Fruit fly (Drosophila melanogaster) whole organism, embryonic: ENCODE data around the gene GABPI.

Experiments used
- Antp ChIP-seq: fragments of 200-800 bp; sonication (Bioruptor generic); optimal IDR thresholded peaks from 3 replicates; lab custom pipeline; 2016; ENCODE audit warnings: missing biosample characterization, missing genetic modification characterization
- Awh ChIP-seq: fragments of 200-800 bp; sonication (Bioruptor generic); IDR thresholded peaks from 2 replicates; pipeline ENCODE4, ENCODE4 v1.3.6; 2022; ENCODE audit warnings: missing biosample characterization, missing genetic modification characterization
- BEAF-32 ChIP-seq: fragments of 200-800 bp; sonication (Bioruptor generic); optimal IDR thresholded peaks from 3 replicates; lab custom pipeline; 2017; ENCODE audit warnings: missing biosample characterization, missing genetic modification characterization, mild to moderate bottlenecking, moderate library complexity, missing genetic modification reagents
- CG11456 ChIP-seq: fragments of 200-800 bp; sonication (Bioruptor generic); IDR thresholded peaks from 3 replicates; pipeline ENCODE4 v1.3.6; 2022; ENCODE audit warnings: missing biosample characterization, missing genetic modification characterization
- CG13123 ChIP-seq: fragments of 200-800 bp; sonication (Bioruptor generic); optimal IDR thresholded peaks from 2 replicates; lab custom pipeline; 2016; ENCODE audit warnings: missing biosample characterization, missing genetic modification characterization
- CG13287 ChIP-seq: fragments of 200-800 bp; sonication (Bioruptor generic); IDR thresholded peaks from 2 replicates; pipeline ENCODE4 v1.3.6; 2022; ENCODE audit warnings: missing biosample characterization, missing genetic modification characterization; ENCODE audit not compliant: partially characterized antibody
- CG13894 ChIP-seq: fragments of 200-800 bp; sonication (Bioruptor generic); optimal IDR thresholded peaks from 3 replicates; lab custom pipeline; 2018; ENCODE audit warnings: missing biosample characterization, mild to moderate bottlenecking, missing genetic modification characterization, moderate library complexity
- CG16863 ChIP-seq: fragments of 200-800 bp; sonication (Bioruptor generic); optimal IDR thresholded peaks from 3 replicates; lab custom pipeline; 2016; ENCODE audit warnings: missing biosample characterization, missing genetic modification characterization
- CG17186 ChIP-seq: fragments of 200-800 bp; sonication (Bioruptor generic); optimal IDR thresholded peaks from 3 replicates; lab custom pipeline; 2017; ENCODE audit warnings: missing biosample characterization, missing genetic modification reagents, missing genetic modification characterization
- CG18011 ChIP-seq: fragments of 200-800 bp; sonication (Bioruptor generic); optimal IDR thresholded peaks from 2 replicates; lab custom pipeline; 2017; ENCODE audit warnings: missing biosample characterization, missing genetic modification characterization, mild to moderate bottlenecking, moderate library complexity, missing genotype
- CG3281 ChIP-seq: fragments of 200-800 bp; sonication (Bioruptor generic); optimal IDR thresholded peaks from 3 replicates; lab custom pipeline; 2017; ENCODE audit warnings: missing biosample characterization, mild to moderate bottlenecking, missing genetic modification characterization
- CG4854 ChIP-seq: fragments of 200-800 bp; sonication (Bioruptor generic); optimal IDR thresholded peaks from 2 replicates; lab custom pipeline; 2016; ENCODE audit warnings: missing biosample characterization, missing genetic modification characterization, inconsistent platforms
- CG7839 ChIP-seq: fragments of 200-800 bp; sonication (Bioruptor generic); optimal IDR thresholded peaks from 3 replicates; lab custom pipeline; 2018; ENCODE audit warnings: missing biosample characterization, mild to moderate bottlenecking, missing genetic modification characterization, moderate library complexity
- CG8924 ChIP-seq: fragments of 200-800 bp; optimal IDR thresholded peaks from 3 replicates; lab custom pipeline; 2019; ENCODE audit warnings: missing biosample characterization, mild to moderate bottlenecking, missing genetic modification characterization, moderate library complexity
- CG9437 ChIP-seq: fragments of 200-800 bp; sonication (Bioruptor generic); optimal IDR thresholded peaks from 2 replicates; lab custom pipeline; 2018; ENCODE audit warnings: missing biosample characterization, mild to moderate bottlenecking, missing genetic modification characterization
- Dbx ChIP-seq: fragments of 200-800 bp; sonication (Bioruptor generic); IDR thresholded peaks from 3 replicates; pipeline ENCODE4 v1.3.6; 2022; ENCODE audit warnings: missing biosample characterization, missing genetic modification characterization
- Deaf1 ChIP-seq: fragments of 200-800 bp; optimal IDR thresholded peaks from 3 replicates; lab custom pipeline; 2019; ENCODE audit warnings: missing biosample characterization, mild to moderate bottlenecking, missing genetic modification characterization, moderate library complexity
- Doc2 ChIP-seq: fragments of 200-800 bp; sonication (Bioruptor generic); IDR thresholded peaks from 2 replicates; pipeline ENCODE4 v1.3.6; 2022; ENCODE audit warnings: missing biosample characterization, missing genetic modification characterization
- Dref ChIP-seq: fragments of 200-800 bp; sonication (Bioruptor generic); IDR thresholded peaks from 2 replicates; pipeline ENCODE4 v1.3.6; 2022; ENCODE audit warnings: missing biosample characterization, missing genetic modification characterization
- Fer2 ChIP-seq: fragments of 200-800 bp; sonication (Bioruptor generic); optimal IDR thresholded peaks from 2 replicates; lab custom pipeline; 2018; ENCODE audit warnings: missing biosample characterization, mild to moderate bottlenecking, missing genetic modification characterization, moderate library complexity
- Hand ChIP-seq: fragments of 200-800 bp; sonication (Bioruptor generic); optimal IDR thresholded peaks from 2 replicates; lab custom pipeline; 2017; ENCODE audit warnings: mild to moderate bottlenecking, missing biosample characterization, missing genetic modification reagents, missing genetic modification characterization
- MBD-R2 ChIP-seq: fragments of 200-800 bp; sonication (Bioruptor generic); IDR thresholded peaks from 2 replicates; pipeline ENCODE4 v1.3.6; 2022; ENCODE audit warnings: missing biosample characterization, missing genetic modification characterization
- Med ChIP-seq: fragments of 200-800 bp; sonication (Bioruptor generic); peaks from one replicate; lab custom pipeline; 2016; ENCODE audit warnings: missing biosample characterization, missing genetic modification characterization, mild to moderate bottlenecking, inconsistent platforms, moderate library complexity
- Poxn ChIP-seq: fragments of 200-800 bp; sonication (Bioruptor generic); IDR thresholded peaks from 2 replicates; pipeline ENCODE4 v1.3.6; 2022; ENCODE audit warnings: missing biosample characterization, missing genetic modification characterization
- Rx ChIP-seq: fragments of 200-800 bp; sonication (Bioruptor generic); IDR thresholded peaks from 2 replicates; pipeline ENCODE4 v1.3.6; 2022; ENCODE audit warnings: missing biosample characterization, missing genetic modification characterization
- Scr ChIP-seq: fragments of 200-800 bp; sonication (Bioruptor generic); IDR thresholded peaks from 2 replicates; pipeline ENCODE4 v1.3.6; 2022; ENCODE audit warnings: missing biosample characterization, missing genetic modification characterization; ENCODE audit not compliant: partially characterized antibody
- Sin3A ChIP-seq: fragments of >200 bp; optimal IDR thresholded peaks from 2 replicates; lab custom pipeline; 2018
- Tbp ChIP-seq: fragments of >200 bp; optimal IDR thresholded peaks from 2 replicates; lab custom pipeline; 2018; ENCODE audit warnings: missing biosample characterization, missing genetic modification characterization
- Xrp1 ChIP-seq: fragments of 200-800 bp; sonication (Bioruptor generic); IDR thresholded peaks from 2 replicates; pipeline ENCODE4 v1.3.6; 2022; ENCODE audit warnings: missing biosample characterization, missing genetic modification characterization
- ato ChIP-seq: fragments of 200-800 bp; sonication (Bioruptor generic); IDR thresholded peaks from 2 replicates; pipeline ENCODE4 v1.3.6; 2022; ENCODE audit warnings: missing biosample characterization, missing genetic modification characterization; ENCODE audit not compliant: partially characterized antibody
- bowl ChIP-seq: fragments of 200-800 bp; sonication (Bioruptor generic); IDR thresholded peaks from 2 replicates; pipeline ENCODE4 v1.3.6; 2022; ENCODE audit warnings: missing biosample characterization, missing genetic modification characterization
- br ChIP-seq: fragments of >200 bp; optimal IDR thresholded peaks from 2 replicates; lab custom pipeline; 2017
- crc ChIP-seq: fragments of 200-800 bp; sonication (Bioruptor generic); optimal IDR thresholded peaks from 2 replicates; lab custom pipeline; 2016; ENCODE audit warnings: missing biosample characterization, missing genetic modification characterization
- croc ChIP-seq: fragments of 200-800 bp; sonication (Bioruptor generic); conservative IDR thresholded peaks from 3 replicates; pipeline ENCODE4 v1.3.6; 2022; ENCODE audit warnings: missing biosample characterization, missing genetic modification characterization
- da ChIP-seq: fragments of 200-800 bp; sonication (Bioruptor generic); optimal IDR thresholded peaks from 2 replicates; lab custom pipeline; 2016; ENCODE audit warnings: missing biosample characterization, missing genetic modification characterization
- danr ChIP-seq: fragments of 200-800 bp; sonication (Bioruptor generic); IDR thresholded peaks from 2 replicates; pipeline ENCODE4 v1.3.6; 2022; ENCODE audit warnings: missing biosample characterization, missing genetic modification characterization
- dpn ChIP-seq, 2 experiments: fragments of 200-800 bp; sonication (Bioruptor generic); optimal IDR thresholded peaks; 3 replicates each; lab custom pipeline; 2016; ENCODE audit warnings: missing biosample characterization in 2 of 2, missing genetic modification characterization in 2 of 2
- ems ChIP-seq: fragments of 200-800 bp; sonication (Bioruptor generic); optimal IDR thresholded peaks from 3 replicates; lab custom pipeline; 2016; ENCODE audit warnings: missing biosample characterization, missing genetic modification characterization
- exex ChIP-seq: fragments of 200-800 bp; sonication (Bioruptor generic); optimal IDR thresholded peaks from 4 replicates; lab custom pipeline; 2018; ENCODE audit warnings: missing biosample characterization, mild to moderate bottlenecking, missing genetic modification characterization, moderate library complexity
- fd102C ChIP-seq: fragments of 200-800 bp; sonication (Bioruptor generic); optimal IDR thresholded peaks from 2 replicates; lab custom pipeline; 2018; ENCODE audit warnings: missing biosample characterization, mild to moderate bottlenecking, missing genetic modification characterization, moderate library complexity
- hbn ChIP-seq: fragments of 200-800 bp; sonication (Bioruptor generic); IDR thresholded peaks from 2 replicates; pipeline ENCODE4 v1.3.6; 2022; ENCODE audit warnings: missing biosample characterization, missing genetic modification characterization; ENCODE audit not compliant: partially characterized antibody
- inv ChIP-seq: fragments of 200-800 bp; sonication (Bioruptor generic); IDR thresholded peaks from 2 replicates; pipeline ENCODE4 v1.3.6; 2022; ENCODE audit warnings: missing biosample characterization, missing genetic modification characterization; ENCODE audit not compliant: partially characterized antibody
- mam ChIP-seq: fragments of 200-800 bp; sonication (Bioruptor generic); optimal IDR thresholded peaks from 3 replicates; lab custom pipeline; 2016; ENCODE audit warnings: missing biosample characterization, missing genetic modification characterization
- nau ChIP-seq: fragments of 200-800 bp; sonication (Bioruptor generic); optimal IDR thresholded peaks from 3 replicates; lab custom pipeline; 2017; ENCODE audit warnings: missing biosample characterization, mild to moderate bottlenecking, missing genetic modification characterization, missing genetic modification reagents
- pita ChIP-seq: fragments of 200-800 bp; sonication (Bioruptor generic); optimal IDR thresholded peaks from 2 replicates; lab custom pipeline; 2017; ENCODE audit warnings: missing biosample characterization, mild to moderate bottlenecking, missing genetic modification characterization
- pzg ChIP-seq: fragments of 200-800 bp; sonication (Bioruptor generic); optimal IDR thresholded peaks from 3 replicates; lab custom pipeline; 2018; ENCODE audit warnings: missing biosample characterization, mild to moderate bottlenecking, missing genetic modification characterization, moderate library complexity
- sim ChIP-seq: fragments of 200-800 bp; sonication (Bioruptor generic); IDR thresholded peaks from 2 replicates; pipeline ENCODE4 v1.3.6; 2022; ENCODE audit warnings: missing biosample characterization, missing genetic modification characterization
- trem ChIP-seq: fragments of 200-800 bp; optimal IDR thresholded peaks from 3 replicates; lab custom pipeline; 2019; ENCODE audit warnings: missing biosample characterization, mild to moderate bottlenecking, missing genetic modification characterization, moderate library complexity
- vnd ChIP-seq: fragments of 200-800 bp; sonication (Bioruptor generic); IDR thresholded peaks from 3 replicates; pipeline ENCODE4 v1.3.6; 2022; ENCODE audit warnings: missing biosample characterization, missing genetic modification characterization; ENCODE audit not compliant: partially characterized antibody
- zen ChIP-seq: fragments of 200-800 bp; sonication (Bioruptor generic); optimal IDR thresholded peaks from 3 replicates; lab custom pipeline; 2018; ENCODE audit warnings: missing biosample characterization, mild to moderate bottlenecking, missing genetic modification characterization, moderate library complexity

GABPI gene

dm6 chr2L:2987681-2988381 is 42.5 kb upstream of the GABPI start, which contains the start of the genes Chd1 and Bem46 (continued):
- TF ChIP-seq Rx (GFP tag; lab: Robert Waterston, UW) (peak; percentile 65), Doc2 (GFP tag; lab: Robert Waterston, UW) (0 out of 2 replicates have a peak, but pooled peaks have one; percentile 60), Med (GFP tag; lab: Kevin White, UChicago) (peak; percentile 93), vnd (GFP tag; lab: Robert Waterston, UW) (no peak), Awh (GFP tag; lab: Robert Waterston, UW) (peak; percentile 75), CG3281 (GFP tag; lab: Kevin White, UChicago) (peak; percentile 81), Tbp (GFP tag; lab: Kevin White, UChicago) (no peak), BEAF-32 (GFP tag; lab: Kevin White, UChicago) (peak; percentile 75), CG11456 (peak; percentile 83), CG13894 (peak; percentile 76), Antp (GFP tag; lab: Kevin White, UChicago) (peak; percentile 80), fd102C (no peak), Poxn (peak; percentile 44; the same call in 1 of the 2 replicates), Dbx (peak; percentile 89), CG4854 (peak; percentile 64), Deaf1 (tag; lab: Kevin White, UChicago) (no peak), nau (GFP tag; lab: Kevin White, UChicago) (no peak), pita (GFP tag; lab: Kevin White, UChicago) (no peak), CG7839 (tag; lab: Kevin White, UChicago) (peak; percentile 88), CG8924 (tag; lab: Kevin White, UChicago) (peak; percentile 88), danr (GFP tag; lab: Robert Waterston, UW) (peak; percentile 74; the same call in 1 of the 2 replicates), zen (tag; lab: Kevin White, UChicago) (peak; percentile 83), Hand (peak; percentile 61)

dm6 chr2L:2992664-2993174 is 37.6 kb upstream of the GABPI start, which contains the start of the genes okr and CG3558:
Gene okr (minus strand): TSS chr2L:2992759.
Gene CG3558 (plus strand): TSS chr2L:2992870.
- TF ChIP-seq inv (GFP tag; lab: Robert Waterston, UW) (peak; percentile 72), ato (GFP tag; lab: Robert Waterston, UW) (peak; percentile 25; the same call in 1 of the 2 replicates), ems (GFP tag; lab: Kevin White, UChicago) (no peak), hbn (peak; percentile 80), mam (GFP tag; lab: Kevin White, UChicago) (no peak), sim (GFP tag; lab: Robert Waterston, UW) (no peak), CG13287 (GFP tag; lab: Robert Waterston, UW) (peak; percentile 90), crc (GFP tag; lab: Kevin White, UChicago) (no peak), dpn (GFP tag; optimal IDR thresholded peaks at IDR 0.05; lab: Kevin White, UChicago) (no peak), Sin3A (lab: Kevin White, UChicago) (peak; percentile 63), br (lab: Kevin White, UChicago) (no peak), Dref (peak; percentile 72), bowl (GFP tag; lab: Robert Waterston, UW) (no peak), Fer2 (no peak), Scr (GFP tag; lab: Robert Waterston, UW) (peak; percentile 87), MBD-R2 (GFP tag; lab: Robert Waterston, UW) (peak; percentile 80), CG9437 (GFP tag; lab: Kevin White, UChicago) (no peak), exex (tag; lab: Kevin White, UChicago) (no peak), CG17186 (peak; percentile 59), da (GFP tag; lab: Kevin White, UChicago) (no peak), trem (tag; lab: Kevin White, UChicago) (peak; percentile 91), croc (GFP tag; lab: Robert Waterston, UW) (no peak), Xrp1 (GFP tag; lab: Robert Waterston, UW) (no peak), CG18011 (no peak), CG16863 (GFP tag; lab: Kevin White, UChicago) (no peak), pzg (GFP tag; lab: Kevin White, UChicago) (peak; percentile 71), CG13123 (GFP tag; lab: Kevin White, UChicago) (no peak)
